Fruit fly (Drosophila melanogaster) whole organism: ENCODE data around the gene CG13066.

Experiments
- CG8478 ChIP-seq: fragments of >200 bp; optimal IDR thresholded peaks from 2 replicates; lab custom pipeline; 2018; ENCODE audit warnings: inconsistent platforms
- Dll ChIP-seq: fragments of >200 bp; optimal IDR thresholded peaks from 2 replicates; lab custom pipeline; 2017
- pan ChIP-seq: fragments of >200 bp; optimal IDR thresholded peaks from 2 replicates; lab custom pipeline; 2017
- usp ChIP-seq: fragments of >200 bp; optimal IDR thresholded peaks from 2 replicates; lab custom pipeline; 2017; ENCODE audit warnings: missing biosample characterization, missing genetic modification characterization, mixed read lengths

dm6 chr3L:16319399-16319906, 46.7 kb downstream of the CG13066 start, which contains the start of the genes CG13041 and CG13060:
- TF ChIP-seq CG8478 (lab: Kevin White, UChicago) (no peak), Dll (lab: Kevin White, UChicago) (no peak), pan (lab: Kevin White, UChicago) (no peak), usp (no peak)
